Fruit fly (Drosophila melanogaster): ENCODE data around the gene Fum3.
A peak's percentile ranks its signal among the peaks of the same experiment; 100 is the strongest.

The Fum3 gene

DNA sequence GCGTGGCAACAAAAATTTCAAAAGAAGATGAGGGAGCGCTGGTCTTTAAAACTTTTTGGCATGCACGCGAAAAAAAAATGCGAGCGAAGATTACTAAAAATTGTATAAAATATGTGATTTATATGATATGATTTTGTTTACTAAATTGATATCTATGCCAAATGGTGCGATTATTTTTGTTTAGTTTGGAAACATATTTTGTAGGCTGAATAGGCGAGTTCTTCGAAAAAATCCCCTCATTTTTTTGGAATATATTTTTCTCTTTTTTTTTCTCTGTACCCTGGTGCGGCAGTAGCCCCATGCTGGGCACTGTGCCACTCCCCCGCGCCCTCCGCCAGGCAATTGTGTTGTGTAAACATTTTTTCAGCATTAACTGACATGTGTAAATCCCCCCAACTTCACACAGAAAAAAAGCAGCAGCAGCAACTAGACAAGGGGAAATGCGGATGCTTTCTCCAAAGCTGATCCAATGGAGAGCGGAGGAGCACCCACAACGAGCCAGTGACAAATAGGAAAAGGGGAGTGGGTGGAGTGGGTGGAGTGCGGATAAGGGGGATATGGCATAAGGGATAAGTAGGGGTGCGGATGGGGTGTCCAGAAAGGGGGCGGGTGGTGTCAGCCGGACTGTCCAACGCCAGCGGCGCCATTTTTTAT, 20.4 kb upstream of the Fum3 start (continued):
- TF ChIP-seq gem (tag; optimal IDR thresholded peaks at IDR 0.05) (peak; percentile 24), YL-1 (GFP tag; optimal IDR thresholded peaks at IDR 0.05) (no peak), Dll (GFP tag; IDR thresholded peaks at IDR 0.05; ENCODE audit: partially characterized antibody) (no peak), otp (GFP tag; IDR thresholded peaks at IDR 0.05) (peak; percentile 22; the same call in 1 of the 3 replicates), crol (GFP tag; IDR thresholded peaks at IDR 0.05) (peak; percentile 67; the same call in 1 of the 2 replicates), Meics (GFP tag; optimal IDR thresholded peaks at IDR 0.05) (no peak), row (GFP tag; IDR thresholded peaks at IDR 0.05) (peak; percentile 30; the same call in 2 of the 3 replicates), NC2β (GFP tag; optimal IDR thresholded peaks at IDR 0.05) (peak; percentile 9), CG17829 (tag; optimal IDR thresholded peaks at IDR 0.05) (no peak), CG3995 (GFP tag; optimal IDR thresholded peaks at IDR 0.05) (no peak), so (GFP tag; IDR thresholded peaks at IDR 0.05) (no peak; the same call in 2 of the 3 replicates), gsb (GFP tag; IDR thresholded peaks at IDR 0.05) (no peak), CG2199 (GFP tag; IDR thresholded peaks at IDR 0.05) (0 out of 3 replicates have a peak, but pooled peaks have one; percentile 11), CG6654 (GFP tag; optimal IDR thresholded peaks at IDR 0.05) (no peak), Pdp1 (GFP tag; optimal IDR thresholded peaks at IDR 0.05) (peak in 1 of 2 experiments; percentile 21), fu2 (GFP tag; optimal IDR thresholded peaks at IDR 0.05) (no peak), CG17568 (GFP tag; optimal IDR thresholded peaks at IDR 0.05) (no peak), CG12659 (GFP tag; optimal IDR thresholded peaks at IDR 0.05) (no peak), CG18599 (GFP tag; optimal IDR thresholded peaks at IDR 0.05) (peak; percentile 5), zfh1 (GFP tag; IDR thresholded peaks at IDR 0.05) (peak; percentile 42; the same call in 1 of the 3 replicates), amos (GFP tag; IDR thresholded peaks at IDR 0.05; ENCODE audit: partially characterized antibody) (no peak), slou (GFP tag; optimal IDR thresholded peaks at IDR 0.05) (no peak), CG16779 (GFP tag; IDR thresholded peaks at IDR 0.05) (no peak), CG6813 (GFP tag; optimal IDR thresholded peaks at IDR 0.05) (no peak), Bdp1 (GFP tag; optimal IDR thresholded peaks at IDR 0.05) (no peak), Abd-B (GFP tag; optimal IDR thresholded peaks at IDR 0.05) (no peak), lola (GFP tag; optimal IDR thresholded peaks at IDR 0.05) (peak in 1 of 3 experiments; percentile 38), CG3726 (GFP tag; IDR thresholded peaks at IDR 0.05) (no peak), hkb (optimal IDR thresholded peaks at IDR 0.05) (no peak), hkb (GFP tag; IDR thresholded peaks at IDR 0.05) (0 out of 2 replicates have a peak, but pooled peaks have one; percentile 8), CHES-1-like (GFP tag; optimal IDR thresholded peaks at IDR 0.05) (no peak), CG10979 (tag; optimal IDR thresholded peaks at IDR 0.05) (peak; percentile 35), CG9932 (GFP tag; IDR thresholded peaks at IDR 0.05) (no peak), croc (GFP tag; conservative IDR thresholded peaks at IDR 0.05) (no peak), CG4617 (GFP tag; optimal IDR thresholded peaks at IDR 0.05; ENCODE audit: borderline replicate concordance) (no peak), CG15696 (tag; optimal IDR thresholded peaks at IDR 0.05) (no peak), CG1832 (GFP tag; optimal IDR thresholded peaks at IDR 0.05) (no peak), bcd (GFP tag; optimal IDR thresholded peaks at IDR 0.05) (no peak), Ptx1 (GFP tag; IDR thresholded peaks at IDR 0.05) (no peak), CG1529 (GFP tag; optimal IDR thresholded peaks at IDR 0.05) (peak; percentile 12), sqz (GFP tag; optimal IDR thresholded peaks at IDR 0.05) (peak; percentile 8), sima (GFP tag; optimal IDR thresholded peaks at IDR 0.05) (no peak), vvl (GFP tag; IDR thresholded peaks at IDR 0.05) (peak; percentile 31; the same call in 1 of the 2 replicates), lab (GFP tag; optimal IDR thresholded peaks at IDR 0.05) (peak; percentile 4), nmo (GFP tag; optimal IDR thresholded peaks at IDR 0.05) (no peak), CG11504 (tag; optimal IDR thresholded peaks at IDR 0.05) (peak; percentile 42), pan (optimal IDR thresholded peaks at IDR 0.05) (no peak), pan (GFP tag; optimal IDR thresholded peaks at IDR 0.05 in 1 of 2, IDR thresholded peaks at IDR 0.05 in 1 of 2) (peak in 1 of 2 experiments; percentile 21), CG14710 (tag; optimal IDR thresholded peaks at IDR 0.05) (peak; percentile 13)

Measured in whole organism, embryonic.